Worm (Caenorhabditis elegans) whole organism, L4 larva: ENCODE measurements around the gene sdz-38.
A peak's percentile ranks its signal among the peaks of the same experiment; 100 is the strongest.

Experiments
- T20F7.1 ChIP-seq: fragments of 200-800 bp; sonication (Bioruptor generic); optimal IDR thresholded peaks from 2 replicates; lab custom pipeline; 2018; ENCODE audit warnings: mild to moderate bottlenecking, missing genetic modification characterization, missing compliant biosample characterization
- ZK546.5 ChIP-seq, 2 experiments: sonication (generic microtip); optimal IDR thresholded peaks; 2 replicates each; lab custom pipeline; 2017; ENCODE audit warnings: missing biosample characterization in 2 of 2, missing genetic modification characterization in 2 of 2
- arid-1 ChIP-seq: fragments of 200-800 bp; sonication (Bioruptor generic); conservative IDR thresholded peaks from 2 replicates; pipeline ENCODE4 v1.3.6; 2022; ENCODE audit warnings: missing genetic modification reagents, missing genetic modification characterization, missing compliant biosample characterization
- ceh-32 ChIP-seq: sonication (generic microtip); optimal IDR thresholded peaks from 2 replicates; lab custom pipeline; 2016; ENCODE audit warnings: mild to moderate bottlenecking, missing genetic modification characterization, missing compliant biosample characterization; ENCODE audit not compliant: poor library complexity
- dmd-8 ChIP-seq: fragments of 200-800 bp; sonication (Bioruptor generic); IDR thresholded peaks from 2 replicates; pipeline ENCODE4 v1.3.6; 2022; ENCODE audit warnings: missing genetic modification characterization, missing compliant biosample characterization
- dpl-1 ChIP-seq: fragments of 150-350 bp; optimal IDR thresholded peaks from 2 replicates; lab custom pipeline; 2014; ENCODE audit warnings: missing biosample characterization, missing genetic modification reagents, missing genetic modification characterization
- egl-27 ChIP-seq: sonication (generic microtip); optimal IDR thresholded peaks from 3 replicates; lab custom pipeline; 2017; ENCODE audit warnings: missing biosample characterization, missing genetic modification reagents, missing genetic modification characterization
- fkh-10 ChIP-seq: fragments of 150-350 bp; optimal IDR thresholded peaks from 2 replicates; lab custom pipeline; 2014; ENCODE audit warnings: missing biosample characterization, missing genetic modification reagents, missing genetic modification characterization
- nhr-11 ChIP-seq: fragments of 150-350 bp; optimal IDR thresholded peaks from 2 replicates; lab custom pipeline; 2014; ENCODE audit warnings: missing biosample characterization, missing genetic modification characterization
- nhr-111 ChIP-seq: fragments of 200-800 bp; sonication (Bioruptor generic); optimal IDR thresholded peaks from 2 replicates; lab custom pipeline; 2018; ENCODE audit warnings: mild to moderate bottlenecking, missing genetic modification characterization, missing compliant biosample characterization
- nhr-77 ChIP-seq: fragments of 150-350 bp; optimal IDR thresholded peaks from 2 replicates; lab custom pipeline; 2014; ENCODE audit warnings: missing biosample characterization, missing genetic modification characterization

DNA sequence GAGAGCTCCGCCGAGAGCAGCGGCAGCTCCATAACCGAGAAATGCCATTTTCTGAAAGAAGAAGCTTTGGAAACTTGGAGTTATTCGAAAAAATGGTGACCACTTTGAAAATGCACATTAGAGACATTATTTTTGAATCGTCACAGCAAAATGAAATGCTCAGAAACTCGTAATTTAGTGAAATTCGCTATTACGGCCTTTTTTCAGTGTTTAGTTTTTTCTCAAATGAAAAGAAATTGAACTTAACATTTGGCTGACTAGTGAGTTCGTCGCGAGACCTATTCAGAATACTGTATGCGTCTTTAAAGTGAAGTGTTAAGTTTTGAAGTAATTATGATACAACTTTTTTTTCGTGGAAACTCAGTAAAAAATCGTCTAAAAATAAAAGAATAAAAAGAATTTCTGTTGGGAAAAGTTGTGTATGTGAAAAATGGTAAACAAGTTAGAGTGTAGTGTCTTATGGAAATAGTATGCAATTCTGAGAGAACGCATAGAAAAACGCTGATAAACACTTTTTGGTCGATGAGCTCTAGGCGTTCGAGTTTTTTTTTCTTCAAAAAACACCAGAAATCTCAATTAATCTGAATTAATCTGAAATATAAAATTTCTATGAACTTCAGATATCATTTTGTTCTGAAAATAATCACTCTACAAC is 11.1 kb downstream of the sdz-38 start, which contains the start of gene R53.5:
- TF ChIP-seq fkh-10 (GFP tag; lab: Kevin White, UChicago): no peak
- no peak for TF ChIP-seq dpl-1
- no peak for TF ChIP-seq nhr-11
- TF ChIP-seq nhr-111 (GFP tag; lab: Kevin White, UChicago): no peak
- no peak for TF ChIP-seq arid-1 (GFP tag; lab: Robert Waterston, UW)
- no peak for TF ChIP-seq ZK546.5 (tag; optimal IDR thresholded peaks at IDR 0.05; lab: Kevin White, UChicago)
- TF ChIP-seq nhr-77 (tag; lab: Kevin White, UChicago): peak; percentile 22
- TF ChIP-seq ceh-32 (tag; lab: Kevin White, UChicago): no peak
- TF ChIP-seq egl-27: no peak
- peak; percentile 39 for TF ChIP-seq T20F7.1 (GFP tag; lab: Kevin White, UChicago)
- no peak for TF ChIP-seq dmd-8 (GFP tag; lab: Robert Waterston, UW)
